Fruit fly (Drosophila melanogaster) whole organism, adult: ENCODE measurements around the gene CG5162.

Source experiments
- CG11617 ChIP-seq: fragments of 200-800 bp; sonication (Bioruptor generic); optimal IDR thresholded peaks from 2 replicates; lab custom pipeline; 2017; ENCODE audit warnings: mild to moderate bottlenecking, missing biosample characterization, missing genetic modification reagents, missing genetic modification characterization
- CG12768 ChIP-seq: fragments of 200-800 bp; sonication (Bioruptor generic); optimal IDR thresholded peaks from 2 replicates; lab custom pipeline; 2017; ENCODE audit warnings: missing biosample characterization, missing genetic modification characterization, mild to moderate bottlenecking, moderate library complexity, missing genetic modification reagents
- CG14711 ChIP-seq: fragments of 200-800 bp; sonication (Bioruptor generic); optimal IDR thresholded peaks from 2 replicates; lab custom pipeline; 2018; ENCODE audit warnings: missing biosample characterization, mild to moderate bottlenecking, missing genetic modification characterization, moderate library complexity
- CG1620 ChIP-seq: fragments of 200-800 bp; sonication (Bioruptor generic); optimal IDR thresholded peaks from 2 replicates; lab custom pipeline; 2016; ENCODE audit warnings: missing biosample characterization, missing genetic modification characterization
- CG33017 ChIP-seq: fragments of 200-800 bp; sonication (Bioruptor generic); optimal IDR thresholded peaks from 2 replicates; lab custom pipeline; 2018; ENCODE audit warnings: missing biosample characterization, mild to moderate bottlenecking, missing genetic modification characterization, moderate library complexity
- CG5204 ChIP-seq: fragments of 200-800 bp; sonication (Bioruptor generic); optimal IDR thresholded peaks from 2 replicates; lab custom pipeline; 2016; ENCODE audit warnings: missing biosample characterization, missing genetic modification characterization
- CG7045 ChIP-seq: fragments of 200-800 bp; sonication (Bioruptor generic); optimal IDR thresholded peaks from 2 replicates; lab custom pipeline; 2017; ENCODE audit warnings: missing biosample characterization, mild to moderate bottlenecking, missing genetic modification characterization
- CG7101 ChIP-seq: fragments of 200-800 bp; sonication (Bioruptor generic); optimal IDR thresholded peaks from 2 replicates; lab custom pipeline; 2018; ENCODE audit warnings: missing biosample characterization, mild to moderate bottlenecking, missing genetic modification characterization, moderate library complexity
- Clk ChIP-seq: fragments of 200-800 bp; sonication (Bioruptor generic); optimal IDR thresholded peaks from 2 replicates; lab custom pipeline; 2017; ENCODE audit warnings: missing biosample characterization, missing genetic modification characterization
- Crg-1 ChIP-seq: fragments of 200-800 bp; sonication (Bioruptor generic); optimal IDR thresholded peaks from 2 replicates; lab custom pipeline; 2016; ENCODE audit warnings: missing biosample characterization, missing genetic modification characterization
- Hr96 ChIP-seq: fragments of 200-800 bp; sonication (Bioruptor generic); optimal IDR thresholded peaks from 2 replicates; lab custom pipeline; 2016; ENCODE audit warnings: missing biosample characterization, missing genetic modification characterization
- Mnt ChIP-seq: fragments of 200-800 bp; sonication (Bioruptor generic); optimal IDR thresholded peaks from 2 replicates; lab custom pipeline; 2016; ENCODE audit warnings: missing biosample characterization, mild to moderate bottlenecking, missing genetic modification characterization
- bab1 ChIP-seq: fragments of 200-800 bp; sonication (Bioruptor generic); optimal IDR thresholded peaks from 3 replicates; lab custom pipeline; 2019; ENCODE audit warnings: missing biosample characterization, mild to moderate bottlenecking, missing genetic modification characterization, moderate library complexity
- cic ChIP-seq: fragments of 200-800 bp; sonication (Bioruptor generic); optimal IDR thresholded peaks from 2 replicates; lab custom pipeline; 2017; ENCODE audit warnings: missing biosample characterization, mild to moderate bottlenecking, missing genetic modification characterization, moderate library complexity
- cnc ChIP-seq, 2 experiments: fragments of >200 bp; optimal IDR thresholded peaks; 2 replicates each; lab custom pipeline; 2017
- kay ChIP-seq: fragments of 200-800 bp; sonication (Bioruptor generic); peaks from one replicate; lab custom pipeline; 2016; ENCODE audit warnings: missing biosample characterization, missing genetic modification characterization, borderline replicate concordance
- ovo ChIP-seq: fragments of 200-800 bp; sonication (Bioruptor generic); optimal IDR thresholded peaks from 2 replicates; lab custom pipeline; 2016; ENCODE audit warnings: missing biosample characterization, missing genetic modification characterization
- pad ChIP-seq: fragments of 200-800 bp; sonication (Bioruptor generic); optimal IDR thresholded peaks from 3 replicates; lab custom pipeline; 2017; ENCODE audit warnings: missing biosample characterization, missing genetic modification characterization, mild to moderate bottlenecking, moderate library complexity, missing genetic modification reagents
- tj ChIP-seq: fragments of 200-800 bp; sonication (Bioruptor generic); optimal IDR thresholded peaks from 3 replicates; lab custom pipeline; 2017; ENCODE audit warnings: missing biosample characterization, mild to moderate bottlenecking, missing genetic modification characterization, moderate library complexity
- toe ChIP-seq: fragments of 200-800 bp; sonication (Bioruptor generic); optimal IDR thresholded peaks from 2 replicates; lab custom pipeline; 2016; ENCODE audit warnings: missing biosample characterization, missing genetic modification characterization

The CG5162 gene

dm6 chrX:17223715-17224114 lies 8.6 kb downstream of the CG5162 start, which contains the start of gene CG34327:
Gene CG34327 (minus strand): TSS chrX:17223815.
- TF ChIP-seq bab1: no peak
- no peak for TF ChIP-seq kay
- no peak for TF ChIP-seq Clk
- TF ChIP-seq cnc (optimal IDR thresholded peaks at IDR 0.05; lab: Kevin White, UChicago): no peak
- no peak for TF ChIP-seq CG33017 (tag; lab: Kevin White, UChicago)
- TF ChIP-seq CG5204 (GFP tag; lab: Kevin White, UChicago): no peak
- TF ChIP-seq CG14711: no peak

dm6 chrX:17225972-17226680 lies 11.0 kb downstream of the CG5162 start:
- TF ChIP-seq CG12768 (GFP tag; lab: Kevin White, UChicago): no peak
- TF ChIP-seq cnc (optimal IDR thresholded peaks at IDR 0.05; lab: Kevin White, UChicago): no peak

dm6 chrX:17226681-17227019 lies 11.5 kb downstream of the CG5162 start, which contains the start of gene CG10598:
Gene CG10598 (minus strand): TSS chrX:17226867.
- TF ChIP-seq CG7045 (no peak), Mnt (GFP tag; lab: Kevin White, UChicago) (no peak), CG12768 (GFP tag; lab: Kevin White, UChicago) (no peak), pad (GFP tag; lab: Kevin White, UChicago) (no peak), CG7101 (no peak), kay (no peak), CG11617 (GFP tag; lab: Kevin White, UChicago) (no peak), toe (GFP tag; lab: Kevin White, UChicago) (no peak), cic (GFP tag; lab: Kevin White, UChicago) (no peak), CG14711 (no peak), bab1 (no peak), cnc (optimal IDR thresholded peaks at IDR 0.05; lab: Kevin White, UChicago) (no peak), tj (GFP tag; lab: Kevin White, UChicago) (no peak), CG33017 (tag; lab: Kevin White, UChicago) (no peak), Crg-1 (GFP tag; lab: Kevin White, UChicago) (no peak), CG1620 (GFP tag; lab: Kevin White, UChicago) (no peak), Clk (no peak), ovo (GFP tag; lab: Kevin White, UChicago) (no peak)

- TF ChIP-seq cnc (optimal IDR thresholded peaks at IDR 0.05; lab: Kevin White, UChicago): no peak
- no peak for TF ChIP-seq CG33017 (tag; lab: Kevin White, UChicago)
- no peak for TF ChIP-seq Hr96 (GFP tag; lab: Kevin White, UChicago)
- no peak for TF ChIP-seq Clk
- TF ChIP-seq Crg-1 (GFP tag; lab: Kevin White, UChicago): no peak
- no peak for TF ChIP-seq toe (GFP tag; lab: Kevin White, UChicago)
- no peak for TF ChIP-seq ovo (GFP tag; lab: Kevin White, UChicago)
- TF ChIP-seq pad (GFP tag; lab: Kevin White, UChicago): no peak
- no peak for TF ChIP-seq CG11617 (GFP tag; lab: Kevin White, UChicago)
- no peak for TF ChIP-seq CG7045
- TF ChIP-seq kay: no peak
- no peak for TF ChIP-seq tj (GFP tag; lab: Kevin White, UChicago)
- no peak for TF ChIP-seq CG1620 (GFP tag; lab: Kevin White, UChicago)
- no peak for TF ChIP-seq CG12768 (GFP tag; lab: Kevin White, UChicago)
- TF ChIP-seq Mnt (GFP tag; lab: Kevin White, UChicago): no peak
- no peak for TF ChIP-seq cic (GFP tag; lab: Kevin White, UChicago)
- TF ChIP-seq CG14711: no peak
These were observed 12.4 kb downstream of the CG5162 start for dm6 chrX:17227462-17227861.

- no peak for TF ChIP-seq Crg-1 (GFP tag; lab: Kevin White, UChicago)
- TF ChIP-seq CG14711: no peak
- no peak for TF ChIP-seq CG7045
- no peak for TF ChIP-seq CG33017 (tag; lab: Kevin White, UChicago)
- no peak for TF ChIP-seq tj (GFP tag; lab: Kevin White, UChicago)
- no peak for TF ChIP-seq CG7101
- TF ChIP-seq ovo (GFP tag; lab: Kevin White, UChicago): no peak
- TF ChIP-seq Hr96 (GFP tag; lab: Kevin White, UChicago): no peak
- no peak for TF ChIP-seq Clk
- no peak for TF ChIP-seq cnc (optimal IDR thresholded peaks at IDR 0.05; lab: Kevin White, UChicago)
- no peak for TF ChIP-seq CG5204 (GFP tag; lab: Kevin White, UChicago)
These were observed 14.5 kb downstream of the CG5162 start for dm6 chrX:17229475-17230169.

dm6 chrX:17230944-17231343 lies 15.8 kb downstream of the CG5162 start, which contains the start of gene CG10597:
Gene CG10597 (minus strand): TSS chrX:17231044.
- no peak for TF ChIP-seq ovo (GFP tag; lab: Kevin White, UChicago)
- no peak for TF ChIP-seq kay
- no peak for TF ChIP-seq Clk
- no peak for TF ChIP-seq CG5204 (GFP tag; lab: Kevin White, UChicago)
- no peak for TF ChIP-seq cnc (optimal IDR thresholded peaks at IDR 0.05; lab: Kevin White, UChicago)
- no peak for TF ChIP-seq CG1620 (GFP tag; lab: Kevin White, UChicago)
